Worm (Caenorhabditis elegans) whole organism, L4 larva: ENCODE measurements around the gene C14A4.7.

Experiments
- D1046.2 ChIP-seq: fragments of 200-800 bp; sonication (Bioruptor generic); IDR thresholded peaks from 2 replicates; pipeline ENCODE4 v1.3.6; 2022; ENCODE audit warnings: missing genetic modification characterization, missing compliant biosample characterization
- F10B5.3 ChIP-seq: sonication (generic microtip); optimal IDR thresholded peaks from 2 replicates; lab custom pipeline; 2016; ENCODE audit warnings: mild to moderate bottlenecking, missing genetic modification characterization, missing compliant biosample characterization
- F26F4.8 ChIP-seq: fragments of 200-800 bp; sonication (Bioruptor generic); conservative IDR thresholded peaks from 2 replicates; pipeline ENCODE4 v1.3.6; 2022; ENCODE audit warnings: missing genetic modification characterization, missing compliant biosample characterization
- T20F7.1 ChIP-seq: fragments of 200-800 bp; sonication (Bioruptor generic); optimal IDR thresholded peaks from 2 replicates; lab custom pipeline; 2018; ENCODE audit warnings: mild to moderate bottlenecking, missing genetic modification characterization, missing compliant biosample characterization
- Y5F2A.4 ChIP-seq: fragments of 200-800 bp; sonication (Bioruptor generic); optimal IDR thresholded peaks from 2 replicates; lab custom pipeline; 2018; ENCODE audit warnings: mild to moderate bottlenecking, missing genetic modification characterization, missing compliant biosample characterization
- Y75B8A.6 ChIP-seq: fragments of 200-800 bp; sonication (Bioruptor generic); IDR thresholded peaks from 2 replicates; pipeline ENCODE4 v1.3.6; 2022; ENCODE audit warnings: missing genetic modification reagents, missing genetic modification characterization, missing compliant biosample characterization
- ZK546.5 ChIP-seq, 2 experiments: sonication (generic microtip); optimal IDR thresholded peaks; 2 replicates each; lab custom pipeline; 2017; ENCODE audit warnings: missing biosample characterization in 2 of 2, missing genetic modification characterization in 2 of 2
- aha-1 ChIP-seq: fragments of 150-350 bp; peaks from one replicate; lab custom pipeline; 2014; ENCODE audit warnings: missing biosample characterization, missing genetic modification characterization
- aly-2 ChIP-seq: sonication (generic microtip); optimal IDR thresholded peaks from 2 replicates; lab custom pipeline; 2018; ENCODE audit warnings: missing biosample characterization, missing genetic modification characterization
- ama-1 ChIP-seq: fragments of 150-350 bp; optimal IDR thresholded peaks from 2 replicates; lab custom pipeline; 2014; ENCODE audit warnings: inconsistent platforms, mixed read lengths
- ceh-20 ChIP-seq: fragments of 200-800 bp; sonication (Bioruptor generic); IDR thresholded peaks from 2 replicates; pipeline ENCODE4 v1.3.6; 2022; ENCODE audit warnings: missing genetic modification reagents, missing genetic modification characterization, missing compliant biosample characterization
- ceh-28 ChIP-seq: fragments of 150-350 bp; optimal IDR thresholded peaks from 2 replicates; lab custom pipeline; 2014; ENCODE audit warnings: missing biosample characterization, missing genetic modification reagents, missing genetic modification characterization
- ceh-32 ChIP-seq: sonication (generic microtip); optimal IDR thresholded peaks from 2 replicates; lab custom pipeline; 2016; ENCODE audit warnings: mild to moderate bottlenecking, missing genetic modification characterization, missing compliant biosample characterization; ENCODE audit not compliant: poor library complexity
- ceh-62 ChIP-seq: sonication (generic microtip); optimal IDR thresholded peaks from 2 replicates; lab custom pipeline; 2017; ENCODE audit warnings: missing biosample characterization, missing genetic modification characterization
- ctbp-1 ChIP-seq: fragments of 200-800 bp; sonication (Bioruptor generic); IDR thresholded peaks from 2 replicates; pipeline ENCODE4 v1.3.6; 2022; ENCODE audit warnings: missing genetic modification reagents, missing genetic modification characterization, missing compliant biosample characterization
- daf-16 ChIP-seq, 3 experiments: sonication (generic microtip); optimal IDR thresholded peaks; 2 replicates each; lab custom pipeline; 2016 to 2017; ENCODE audit warnings: missing genetic modification characterization in 3 of 3, missing genetic modification reagents in 3 of 3, mild to moderate bottlenecking in 2 of 3, missing compliant biosample characterization in 2 of 3, missing biosample characterization in 1 of 3, moderate library complexity in 1 of 3
- daf-19 ChIP-seq: fragments of 200-800 bp; sonication (Bioruptor generic); conservative IDR thresholded peaks from 2 replicates; pipeline ENCODE4 v1.3.6; 2022; ENCODE audit warnings: missing genetic modification characterization, missing compliant biosample characterization
- dve-1 ChIP-seq: sonication (generic microtip); optimal IDR thresholded peaks from 2 replicates; lab custom pipeline; 2017; ENCODE audit warnings: antibody characterized with exemption, mild to moderate bottlenecking, missing genetic modification characterization, missing compliant biosample characterization; ENCODE audit not compliant: insufficient read depth
- egl-27 ChIP-seq: sonication (generic microtip); optimal IDR thresholded peaks from 3 replicates; lab custom pipeline; 2017; ENCODE audit warnings: missing biosample characterization, missing genetic modification reagents, missing genetic modification characterization
- egl-43 ChIP-seq: fragments of 200-800 bp; sonication (Bioruptor generic); IDR thresholded peaks from 2 replicates; pipeline ENCODE4 v1.3.6; 2022; ENCODE audit warnings: missing genetic modification reagents, missing genetic modification characterization, missing compliant biosample characterization
- fkh-10 ChIP-seq: fragments of 150-350 bp; optimal IDR thresholded peaks from 2 replicates; lab custom pipeline; 2014; ENCODE audit warnings: missing biosample characterization, missing genetic modification reagents, missing genetic modification characterization
- hlh-30 ChIP-seq: sonication (generic microtip); optimal IDR thresholded peaks from 2 replicates; lab custom pipeline; 2017; ENCODE audit warnings: antibody characterized with exemption, mild to moderate bottlenecking, missing genetic modification characterization, missing compliant biosample characterization; ENCODE audit not compliant: insufficient read depth
- jun-1 ChIP-seq: fragments of 150-350 bp; optimal IDR thresholded peaks from 2 replicates; lab custom pipeline; 2014; ENCODE audit warnings: missing biosample characterization, missing genetic modification reagents, missing genetic modification characterization
- lsy-2 ChIP-seq, 2 experiments: fragments of 150-350 bp in 1 of 2; sonication (generic microtip) in 1 of 2; optimal IDR thresholded peaks; 2 replicates each; lab custom pipeline; 2014 to 2017; ENCODE audit warnings: missing biosample characterization in 2 of 2, missing genetic modification characterization in 2 of 2
- madf-5 ChIP-seq, 2 experiments: fragments of 200-800 bp; sonication (Bioruptor generic); IDR thresholded peaks; 2 replicates each; pipeline ENCODE4 v1.3.6; 2022; ENCODE audit warnings: missing compliant biosample characterization in 2 of 2, missing genetic modification characterization in 2 of 2
- madf-9 ChIP-seq: fragments of 200-800 bp; sonication (Bioruptor generic); conservative IDR thresholded peaks from 2 replicates; pipeline ENCODE4 v1.3.6; 2022; ENCODE audit warnings: missing genetic modification reagents, missing genetic modification characterization, missing compliant biosample characterization
- mep-1 ChIP-seq: fragments of 150-350 bp; sonication (generic microtip); optimal IDR thresholded peaks from 3 replicates; lab custom pipeline; 2014; ENCODE audit warnings: missing biosample characterization, missing genetic modification characterization
- nhr-10 ChIP-seq: fragments of 150-350 bp; optimal IDR thresholded peaks from 2 replicates; lab custom pipeline; 2014; ENCODE audit warnings: missing biosample characterization, missing genetic modification characterization
- nhr-102 ChIP-seq: sonication (generic microtip); optimal IDR thresholded peaks from 2 replicates; lab custom pipeline; 2016; ENCODE audit warnings: mild to moderate bottlenecking, missing genetic modification characterization, moderate library complexity, missing compliant biosample characterization
- nhr-11 ChIP-seq: fragments of 150-350 bp; optimal IDR thresholded peaks from 2 replicates; lab custom pipeline; 2014; ENCODE audit warnings: missing biosample characterization, missing genetic modification characterization
- nhr-25 ChIP-seq: sonication (generic microtip); optimal IDR thresholded peaks from 2 replicates; lab custom pipeline; 2017; ENCODE audit warnings: missing genetic modification characterization, mild to moderate bottlenecking, missing compliant biosample characterization, antibody characterized with exemption, moderate library complexity, borderline replicate concordance; ENCODE audit not compliant: insufficient read depth
- nhr-28 ChIP-seq: fragments of 150-350 bp; optimal IDR thresholded peaks from 2 replicates; lab custom pipeline; 2014; ENCODE audit warnings: missing biosample characterization, missing genetic modification characterization
- nhr-41 ChIP-seq: fragments of 200-800 bp; sonication (Bioruptor generic); IDR thresholded peaks from 2 replicates; pipeline ENCODE4 v1.3.6; 2022; ENCODE audit warnings: missing genetic modification reagents, missing genetic modification characterization, missing compliant biosample characterization
- nhr-42 ChIP-seq: fragments of 200-800 bp; sonication (Bioruptor generic); IDR thresholded peaks from 2 replicates; pipeline ENCODE4 v1.3.6; 2022; ENCODE audit warnings: missing genetic modification characterization, missing compliant biosample characterization
- nhr-6 ChIP-seq: fragments of 150-350 bp; optimal IDR thresholded peaks from 2 replicates; lab custom pipeline; 2014; ENCODE audit warnings: missing biosample characterization, missing genetic modification characterization
- pha-4 ChIP-seq, 2 experiments: fragments of 150-350 bp in 1 of 2; fragments of 200-800 bp in 1 of 2; sonication (Bioruptor generic) in 1 of 2; IDR thresholded peaks in 1 of 2; optimal IDR thresholded peaks in 1 of 2; 2 replicates each; pipeline versions ENCODE4 v1.3.6 to Lab custom; 2014 to 2022; ENCODE audit warnings: missing genetic modification characterization in 2 of 2, missing genetic modification reagents in 2 of 2, missing biosample characterization in 1 of 2, missing compliant biosample characterization in 1 of 2
- saeg-2 ChIP-seq: fragments of 200-800 bp; sonication (Bioruptor generic); IDR thresholded peaks from 2 replicates; pipeline ENCODE4 v1.3.6; 2022; ENCODE audit warnings: missing genetic modification reagents, missing genetic modification characterization, missing compliant biosample characterization
- sdz-12 ChIP-seq: fragments of 200-800 bp; sonication (Bioruptor generic); optimal IDR thresholded peaks from 2 replicates; lab custom pipeline; 2018; ENCODE audit warnings: mild to moderate bottlenecking, missing genetic modification characterization, missing compliant biosample characterization
- skn-1 ChIP-seq: fragments of 150-350 bp; optimal IDR thresholded peaks from 2 replicates; lab custom pipeline; 2014; ENCODE audit warnings: missing biosample characterization, missing genetic modification characterization
- snpc-4 ChIP-seq: fragments of 150-350 bp; optimal IDR thresholded peaks from 2 replicates; lab custom pipeline; 2014; ENCODE audit warnings: missing biosample characterization, missing genetic modification characterization
- spr-3 ChIP-seq: fragments of 200-800 bp; sonication (Bioruptor generic); optimal IDR thresholded peaks from 2 replicates; lab custom pipeline; 2018; ENCODE audit warnings: mild to moderate bottlenecking, missing genetic modification characterization, missing compliant biosample characterization
- tag-97 ChIP-seq: fragments of 200-800 bp; sonication (Bioruptor generic); IDR thresholded peaks from 2 replicates; pipeline ENCODE4 v1.3.6; 2022; ENCODE audit warnings: missing genetic modification characterization, missing compliant biosample characterization
- unc-130 ChIP-seq: sonication (generic microtip); optimal IDR thresholded peaks from 2 replicates; lab custom pipeline; 2016; ENCODE audit warnings: missing genetic modification reagents, missing genetic modification characterization, missing compliant biosample characterization
- unc-62 ChIP-seq, 3 experiments: fragments of 150-350 bp in 1 of 3; sonication (generic microtip); optimal IDR thresholded peaks in 2 of 3; peaks in 1 of 3; 1 replicate in 1 of 3; 2 replicates in 2 of 3; lab custom pipeline; 2014 to 2017; ENCODE audit warnings: missing biosample characterization in 3 of 3, missing genetic modification characterization in 3 of 3, missing genetic modification reagents in 3 of 3, missing genotype in 1 of 3
- zfp-2 ChIP-seq: sonication (generic microtip); optimal IDR thresholded peaks from 2 replicates; lab custom pipeline; 2016; ENCODE audit warnings: mild to moderate bottlenecking, missing genetic modification characterization, missing compliant biosample characterization
- zip-2 ChIP-seq: fragments of 150-350 bp; optimal IDR thresholded peaks from 2 replicates; lab custom pipeline; 2014; ENCODE audit warnings: missing biosample characterization, missing genetic modification characterization
- ztf-11 ChIP-seq: fragments of 150-350 bp; optimal IDR thresholded peaks from 2 replicates; lab custom pipeline; 2014; ENCODE audit warnings: missing biosample characterization, missing genetic modification characterization
- ztf-7 ChIP-seq: fragments of 150-350 bp; optimal IDR thresholded peaks from 2 replicates; lab custom pipeline; 2014; ENCODE audit warnings: missing biosample characterization, missing genetic modification characterization

C14A4.7 gene

ce11 chrII:10551985-10552736 is 44.2 kb downstream of the C14A4.7 start (continued):
- TF ChIP-seq hlh-30 (tag; lab: Kevin White, UChicago) (peak; percentile 99), jun-1 (peak; percentile 89), zip-2 (tag; lab: Kevin White, UChicago) (no peak), ctbp-1 (peak; percentile 80), pha-4 (GFP tag; IDR thresholded peaks at IDR 0.05; lab: Robert Waterston, UW) (peak; percentile 41; the same call in 1 of the 2 replicates), pha-4 (tag; optimal IDR thresholded peaks at IDR 0.05; lab: Kevin White, UChicago) (no peak), ZK546.5 (tag; optimal IDR thresholded peaks at IDR 0.05; lab: Kevin White, UChicago) (peak in 1 of 2 experiments; percentile 33), aha-1 (tag; lab: Kevin White, UChicago) (peak; percentile 99), F10B5.3 (no peak), ceh-62 (tag; lab: Kevin White, UChicago) (no peak), Y75B8A.6 (GFP tag; lab: Robert Waterston, UW) (0 out of 2 replicates have a peak, but pooled peaks have one; percentile 74), aly-2 (tag; lab: Kevin White, UChicago) (no peak), mep-1 (tag; lab: Kevin White, UChicago) (peak; percentile 89), egl-43 (GFP tag; lab: Robert Waterston, UW) (peak; percentile 77), unc-130 (no peak), dve-1 (tag; lab: Kevin White, UChicago) (peak; percentile 96), snpc-4 (no peak), saeg-2 (GFP tag; lab: Robert Waterston, UW) (peak; percentile 89), tag-97 (GFP tag; lab: Robert Waterston, UW) (no peak), nhr-28 (tag; lab: Kevin White, UChicago) (peak; percentile 90), nhr-10 (tag; lab: Kevin White, UChicago) (peak; percentile 82), nhr-102 (peak; percentile 72), T20F7.1 (GFP tag; lab: Kevin White, UChicago) (peak; percentile 67), Y5F2A.4 (GFP tag; lab: Kevin White, UChicago) (no peak), ama-1 (lab: Kevin White, UChicago) (peak; percentile 82), zfp-2 (no peak), ztf-11 (no peak), nhr-42 (GFP tag; lab: Robert Waterston, UW) (peak; percentile 60; the same call in 1 of the 2 replicates), spr-3 (GFP tag; lab: Kevin White, UChicago) (peak; percentile 26), nhr-25 (peak; percentile 81), unc-62 (GFP tag; optimal IDR thresholded peaks at IDR 0.05 in 1 of 2; lab: Kevin White, UChicago) (peak in 1 of 2 experiments; percentile 100), unc-62 (tag; optimal IDR thresholded peaks at IDR 0.05; lab: Kevin White, UChicago) (no peak), egl-27 (no peak), ceh-20 (GFP tag; lab: Robert Waterston, UW) (peak; percentile 70), skn-1 (tag; lab: Kevin White, UChicago) (no peak), ceh-32 (no peak), nhr-41 (GFP tag; lab: Robert Waterston, UW) (peak; percentile 24; the same call in 1 of the 2 replicates), ztf-7 (tag; lab: Kevin White, UChicago) (peak; percentile 61), lsy-2 (tag; optimal IDR thresholded peaks at IDR 0.05; lab: Kevin White, UChicago) (peak; percentile 76 to 92), madf-5 (GFP tag; IDR thresholded peaks at IDR 0.05; lab: Robert Waterston, UW) (no peak; a peak in 1 of 4 replicates), fkh-10 (GFP tag; lab: Kevin White, UChicago) (peak; percentile 91), F26F4.8 (no peak), daf-19 (GFP tag; lab: Robert Waterston, UW) (no peak), sdz-12 (GFP tag; lab: Kevin White, UChicago) (peak; percentile 7), ceh-28 (tag; lab: Kevin White, UChicago) (peak; percentile 14), nhr-11 (peak; percentile 98), D1046.2 (GFP tag; lab: Robert Waterston, UW) (no peak), nhr-6 (peak; percentile 66), daf-16 (GFP tag; optimal IDR thresholded peaks at IDR 0.05; lab: Kevin White, UChicago) (peak in 1 of 2 experiments; percentile 79), daf-16 (tag; optimal IDR thresholded peaks at IDR 0.05; lab: Kevin White, UChicago) (peak; percentile 86), madf-9 (GFP tag; lab: Robert Waterston, UW) (peak; percentile 39)
